Fruit fly (Drosophila melanogaster): ENCODE measurements around the gene Nepl17.
A peak's percentile ranks its signal among the peaks of the same experiment; 100 is the strongest.

The Nepl17 gene

dm6 chr3R:28831626-28832267 is 41.0 kb upstream of the Nepl17 start, which contains the start of gene WASp (continued):
- TF ChIP-seq tgo (GFP tag; IDR thresholded peaks at IDR 0.05): peak; percentile 62
- TF ChIP-seq seq (GFP tag; IDR thresholded peaks at IDR 0.05): peak; percentile 22; the same call in 1 of the 2 replicates
- peak; percentile 71 for TF ChIP-seq CG12071 (GFP tag; optimal IDR thresholded peaks at IDR 0.05)
- no peak for TF ChIP-seq CG17568 (GFP tag; optimal IDR thresholded peaks at IDR 0.05)
- no peak for TF ChIP-seq CG15601 (tag; optimal IDR thresholded peaks at IDR 0.05)
- TF ChIP-seq esg (GFP tag; conservative IDR thresholded peaks at IDR 0.05): no peak
- peak; percentile 66 for TF ChIP-seq CG12155 (GFP tag; optimal IDR thresholded peaks at IDR 0.05)
- TF ChIP-seq CG4404 (GFP tag; IDR thresholded peaks at IDR 0.05): no peak
- TF ChIP-seq CG11247 (GFP tag; IDR thresholded peaks at IDR 0.05): peak; percentile 67
- no peak for TF ChIP-seq Poxn (GFP tag; IDR thresholded peaks at IDR 0.05)
- peak; percentile 57 for TF ChIP-seq bbx (GFP tag; IDR thresholded peaks at IDR 0.05; ENCODE audit: partially characterized antibody)
- TF ChIP-seq twi (tag; optimal IDR thresholded peaks at IDR 0.05): no peak
- peak; percentile 73 for TF ChIP-seq BEAF-32 (GFP tag; optimal IDR thresholded peaks at IDR 0.05)
- peak; percentile 46 for TF ChIP-seq CG33557 (GFP tag; optimal IDR thresholded peaks at IDR 0.05)
- no peak for TF ChIP-seq Deaf1 (tag; optimal IDR thresholded peaks at IDR 0.05)
- peak; percentile 20 for TF ChIP-seq CG5245 (GFP tag; optimal IDR thresholded peaks at IDR 0.05)
- peak; percentile 82 for TF ChIP-seq Side (GFP tag; optimal IDR thresholded peaks at IDR 0.05)
- TF ChIP-seq Fer3 (tag; optimal IDR thresholded peaks at IDR 0.05): peak; percentile 62
- TF ChIP-seq croc (GFP tag; conservative IDR thresholded peaks at IDR 0.05): no peak
- TF ChIP-seq pum (GFP tag; optimal IDR thresholded peaks at IDR 0.05): peak; percentile 55
- TF ChIP-seq chn (GFP tag; optimal IDR thresholded peaks at IDR 0.05): peak; percentile 75
- TF ChIP-seq CG9215 (GFP tag; IDR thresholded peaks at IDR 0.05): no peak
- TF ChIP-seq CG16813 (GFP tag; IDR thresholded peaks at IDR 0.05; ENCODE audit: partially characterized antibody): peak; percentile 51; the same call in 2 of the 3 replicates
- no peak for TF ChIP-seq CG18764 (GFP tag; optimal IDR thresholded peaks at IDR 0.05)
- no peak for TF ChIP-seq CG1792 (GFP tag; optimal IDR thresholded peaks at IDR 0.05)
- TF ChIP-seq CG11085 (GFP tag; IDR thresholded peaks at IDR 0.05): peak; percentile 33; the same call in 1 of the 2 replicates
- peak; percentile 56 for TF ChIP-seq cato (GFP tag; optimal IDR thresholded peaks at IDR 0.05; ENCODE audit: borderline replicate concordance)
- no peak for TF ChIP-seq kni (GFP tag; optimal IDR thresholded peaks at IDR 0.05)
- 0 out of 3 replicates have a peak, but pooled peaks have one; percentile 53 for TF ChIP-seq CG2199 (GFP tag; IDR thresholded peaks at IDR 0.05)
- no peak for TF ChIP-seq gem (tag; optimal IDR thresholded peaks at IDR 0.05)
- TF ChIP-seq Oli (tag; optimal IDR thresholded peaks at IDR 0.05): peak; percentile 47
- peak; percentile 70 for TF ChIP-seq CG9876 (GFP tag; optimal IDR thresholded peaks at IDR 0.05)
- peak; percentile 90 for TF ChIP-seq NfI (GFP tag; optimal IDR thresholded peaks at IDR 0.05)
- TF ChIP-seq Dip3 (GFP tag; optimal IDR thresholded peaks at IDR 0.05): peak; percentile 50
- TF ChIP-seq CG12104 (GFP tag; optimal IDR thresholded peaks at IDR 0.05): no peak
- no peak for TF ChIP-seq bigmax (GFP tag; optimal IDR thresholded peaks at IDR 0.05)
- peak; percentile 69 for TF ChIP-seq CG42726 (GFP tag; IDR thresholded peaks at IDR 0.05; ENCODE audit: partially characterized antibody)
- no peak for TF ChIP-seq ara (GFP tag; IDR thresholded peaks at IDR 0.05)
- TF ChIP-seq ranshi (GFP tag; IDR thresholded peaks at IDR 0.05): peak; percentile 59; the same call in 1 of the 2 replicates
- no peak for TF ChIP-seq HLH4C (GFP tag; IDR thresholded peaks at IDR 0.05; ENCODE audit: partially characterized antibody)
- peak; percentile 7 for TF ChIP-seq slou (GFP tag; optimal IDR thresholded peaks at IDR 0.05)
- TF ChIP-seq bowl (GFP tag; IDR thresholded peaks at IDR 0.05): peak; percentile 40; the same call in 1 of the 2 replicates
- TF ChIP-seq CG1024 (GFP tag; IDR thresholded peaks at IDR 0.05): peak; percentile 81
- TF ChIP-seq Scr (GFP tag; IDR thresholded peaks at IDR 0.05; ENCODE audit: partially characterized antibody): peak; percentile 64
- peak; percentile 80 for TF ChIP-seq bcd (GFP tag; optimal IDR thresholded peaks at IDR 0.05)
- TF ChIP-seq Hmx (GFP tag; optimal IDR thresholded peaks at IDR 0.05): no peak
- TF ChIP-seq CG4424 (GFP tag; optimal IDR thresholded peaks at IDR 0.05): peak; percentile 65
- peak; percentile 89 for TF ChIP-seq sug (tag; optimal IDR thresholded peaks at IDR 0.05)
- TF ChIP-seq CG6689 (GFP tag; IDR thresholded peaks at IDR 0.05): peak; percentile 36; the same call in 1 of the 2 replicates
